ENCODE assay signal across 2 worm cellular contexts in genomic region chrIV:7785506-7786065, ce11.
A peak's percentile ranks its signal among the peaks of the same experiment; 100 is the strongest.
TF ChIP-seq lines count a peak whose summit lies in the region.

TSS of gene tag-322 (minus strand) at chrIV:7785556.

TF ChIP-seq in whole organism, L1 larva, 84 proteins besides CTCF, POLR2A, EP300 and RAD21 (continued from another document):
- TF ChIP-seq grh-1 (GFP tag; IDR thresholded peaks at IDR 0.05; lab: Robert Waterston, UW) (0 out of 2 replicates have a peak, but pooled peaks have one; percentile 11), nhr-11 (tag; optimal IDR thresholded peaks at IDR 0.05; lab: Kevin White, UChicago) (peak; percentile 27), unc-130 (tag; optimal IDR thresholded peaks at IDR 0.05; lab: Kevin White, UChicago) (peak; percentile 20), irx-1 (tag; optimal IDR thresholded peaks at IDR 0.05; lab: Kevin White, UChicago) (no peak), ztf-4 (tag; optimal IDR thresholded peaks at IDR 0.05; lab: Kevin White, UChicago) (no peak), aly-2 (tag; optimal IDR thresholded peaks at IDR 0.05; lab: Kevin White, UChicago) (no peak), ceh-88 (GFP tag; IDR thresholded peaks at IDR 0.05; lab: Robert Waterston, UW) (no peak), ztf-11 (tag; optimal IDR thresholded peaks at IDR 0.05; lab: Kevin White, UChicago) (peak in 1 of 2 experiments; percentile 30), egl-13 (tag; optimal IDR thresholded peaks at IDR 0.05; lab: Kevin White, UChicago) (peak; percentile 42), swsn-7 (tag; optimal IDR thresholded peaks at IDR 0.05; lab: Kevin White, UChicago) (peak; percentile 80), nhr-12 (tag; optimal IDR thresholded peaks at IDR 0.05; lab: Kevin White, UChicago) (no peak), zag-1 (tag; optimal IDR thresholded peaks at IDR 0.05; lab: Kevin White, UChicago) (no peak), zip-4 (GFP tag; optimal IDR thresholded peaks at IDR 0.05; lab: Kevin White, UChicago) (no peak), sup-37 (GFP tag; optimal IDR thresholded peaks at IDR 0.05; lab: Kevin White, UChicago) (no peak), sptf-1 (tag; optimal IDR thresholded peaks at IDR 0.05; lab: Kevin White, UChicago) (no peak), ceh-90 (tag; optimal IDR thresholded peaks at IDR 0.05; lab: Kevin White, UChicago) (no peak), ceh-82 (tag; optimal IDR thresholded peaks at IDR 0.05; lab: Kevin White, UChicago) (peak; percentile 52 to 59 (median 52)), C34B4.2 (tag; optimal IDR thresholded peaks at IDR 0.05; lab: Kevin White, UChicago) (no peak), isw-1 (GFP tag; IDR thresholded peaks at IDR 0.05; lab: Robert Waterston, UW) (peak; percentile 15; the same call in 1 of the 2 replicates), fkh-4 (tag; optimal IDR thresholded peaks at IDR 0.05; lab: Kevin White, UChicago; ENCODE audit: borderline replicate concordance) (no peak), elt-3 (tag; optimal IDR thresholded peaks at IDR 0.05; lab: Kevin White, UChicago) (no peak), lin-13 (GFP tag; optimal IDR thresholded peaks at IDR 0.05; lab: Kevin White, UChicago) (no peak), dsc-1 (tag; optimal IDR thresholded peaks at IDR 0.05; lab: Kevin White, UChicago) (peak; percentile 75), lsy-2 (tag; optimal IDR thresholded peaks at IDR 0.05; lab: Kevin White, UChicago) (peak; percentile 89 to 90), C16A3.4 (tag; optimal IDR thresholded peaks at IDR 0.05; lab: Kevin White, UChicago) (peak; percentile 70), blmp-1 (tag; optimal IDR thresholded peaks at IDR 0.05; lab: Kevin White, UChicago) (peak; percentile 51), aha-1 (tag; optimal IDR thresholded peaks at IDR 0.05; lab: Kevin White, UChicago) (no peak), jun-1 (tag; optimal IDR thresholded peaks at IDR 0.05; lab: Kevin White, UChicago) (no peak), snpc-4 (tag; optimal IDR thresholded peaks at IDR 0.05; lab: Kevin White, UChicago) (no peak), nhr-28 (tag; optimal IDR thresholded peaks at IDR 0.05; lab: Kevin White, UChicago) (no peak), nhr-84 (tag; optimal IDR thresholded peaks at IDR 0.05; lab: Kevin White, UChicago) (no peak), rnt-1 (tag; optimal IDR thresholded peaks at IDR 0.05; lab: Kevin White, UChicago) (peak; percentile 73), nhr-47 (tag; optimal IDR thresholded peaks at IDR 0.05; lab: Kevin White, UChicago) (peak; percentile 80), alr-1 (tag; optimal IDR thresholded peaks at IDR 0.05; lab: Kevin White, UChicago; ENCODE audit: borderline replicate concordance) (no peak), hlh-17 (GFP tag; optimal IDR thresholded peaks at IDR 0.05; lab: Kevin White, UChicago; ENCODE audit: borderline replicate concordance) (no peak), mef-2 (tag; optimal IDR thresholded peaks at IDR 0.05; lab: Kevin White, UChicago) (no peak), ces-1 (GFP tag; optimal IDR thresholded peaks at IDR 0.05; lab: Kevin White, UChicago) (no peak), snu-23 (GFP tag; optimal IDR thresholded peaks at IDR 0.05; lab: Kevin White, UChicago) (peak; percentile 83), fos-1 (tag; optimal IDR thresholded peaks at IDR 0.05; lab: Kevin White, UChicago) (no peak), unc-98 (GFP tag; IDR thresholded peaks at IDR 0.05; lab: Robert Waterston, UW) (no peak), nhr-85 (tag; lab: Kevin White, UChicago) (peak; percentile 83), lin-35 (GFP tag; optimal IDR thresholded peaks at IDR 0.05; lab: Kevin White, UChicago) (peak; percentile 67 to 77), lin-15B (tag; optimal IDR thresholded peaks at IDR 0.05; lab: Kevin White, UChicago) (peak; percentile 76), fkh-8 (tag; optimal IDR thresholded peaks at IDR 0.05; lab: Kevin White, UChicago) (peak; percentile 16), nhr-19 (GFP tag; conservative IDR thresholded peaks at IDR 0.05; lab: Robert Waterston, UW) (peak; percentile 62), elt-2 (tag; optimal IDR thresholded peaks at IDR 0.05; lab: Kevin White, UChicago) (no peak), efl-3 (GFP tag; optimal IDR thresholded peaks at IDR 0.05; lab: Kevin White, UChicago) (no peak), tbx-2 (tag; optimal IDR thresholded peaks at IDR 0.05; lab: Kevin White, UChicago) (peak; percentile 65), nhr-20 (tag; optimal IDR thresholded peaks at IDR 0.05; lab: Kevin White, UChicago) (peak; percentile 76), fkh-10 (GFP tag; optimal IDR thresholded peaks at IDR 0.05; lab: Kevin White, UChicago) (no peak), unc-62 (GFP tag; optimal IDR thresholded peaks at IDR 0.05; lab: Kevin White, UChicago) (no peak), C04F5.9 (tag; optimal IDR thresholded peaks at IDR 0.05; lab: Kevin White, UChicago) (no peak)

TF ChIP-seq in whole organism, L4 larva, 104 proteins besides CTCF, POLR2A, EP300 and RAD21 (continued from another document):
- TF ChIP-seq aha-1 (tag; lab: Kevin White, UChicago) (no peak), skn-1 (tag; optimal IDR thresholded peaks at IDR 0.05; lab: Kevin White, UChicago) (no peak), nhr-77 (tag; optimal IDR thresholded peaks at IDR 0.05; lab: Kevin White, UChicago) (peak; percentile 42), madf-9 (GFP tag; conservative IDR thresholded peaks at IDR 0.05; lab: Robert Waterston, UW) (no peak), daf-8 (GFP tag; IDR thresholded peaks at IDR 0.05; lab: Robert Waterston, UW) (no peak), ZK337.2 (GFP tag; IDR thresholded peaks at IDR 0.05; lab: Robert Waterston, UW) (no peak), lim-7 (GFP tag; IDR thresholded peaks at IDR 0.05; lab: Robert Waterston, UW) (no peak), unc-130 (GFP tag; optimal IDR thresholded peaks at IDR 0.05; lab: Kevin White, UChicago) (no peak), nhr-25 (tag; optimal IDR thresholded peaks at IDR 0.05; lab: Kevin White, UChicago; ENCODE audit: borderline replicate concordance, insufficient read depth) (no peak), php-3 (GFP tag; IDR thresholded peaks at IDR 0.05; lab: Robert Waterston, UW) (no peak), nhr-11 (tag; optimal IDR thresholded peaks at IDR 0.05; lab: Kevin White, UChicago) (no peak), lin-15B (tag; optimal IDR thresholded peaks at IDR 0.05; lab: Kevin White, UChicago) (no peak), aly-2 (tag; optimal IDR thresholded peaks at IDR 0.05; lab: Kevin White, UChicago) (no peak), attf-4 (tag; optimal IDR thresholded peaks at IDR 0.05; lab: Kevin White, UChicago) (no peak), nhr-76 (tag; optimal IDR thresholded peaks at IDR 0.05; lab: Kevin White, UChicago) (no peak), lin-39 (tag; optimal IDR thresholded peaks at IDR 0.05; lab: Kevin White, UChicago) (no peak), ztf-11 (tag; optimal IDR thresholded peaks at IDR 0.05; lab: Kevin White, UChicago) (no peak), ztf-7 (tag; optimal IDR thresholded peaks at IDR 0.05; lab: Kevin White, UChicago) (peak; percentile 11), F44E2.7 (GFP tag; IDR thresholded peaks at IDR 0.05; lab: Robert Waterston, UW) (no peak), ctbp-1 (GFP tag; IDR thresholded peaks at IDR 0.05; lab: Robert Waterston, UW) (no peak), ceh-20 (GFP tag; IDR thresholded peaks at IDR 0.05; lab: Robert Waterston, UW) (no peak), mdl-1 (tag; optimal IDR thresholded peaks at IDR 0.05; lab: Kevin White, UChicago) (no peak), egl-43 (GFP tag; IDR thresholded peaks at IDR 0.05; lab: Robert Waterston, UW) (no peak), hlh-11 (tag; optimal IDR thresholded peaks at IDR 0.05; lab: Kevin White, UChicago) (peak; percentile 32), F49E8.2 (tag; optimal IDR thresholded peaks at IDR 0.05; lab: Kevin White, UChicago; ENCODE audit: borderline replicate concordance) (no peak), lir-3 (tag; optimal IDR thresholded peaks at IDR 0.05; lab: Kevin White, UChicago) (no peak), nhr-6 (tag; optimal IDR thresholded peaks at IDR 0.05; lab: Kevin White, UChicago) (peak; percentile 31), jun-1 (tag; optimal IDR thresholded peaks at IDR 0.05; lab: Kevin White, UChicago) (no peak), daf-19 (GFP tag; conservative IDR thresholded peaks at IDR 0.05; lab: Robert Waterston, UW) (no peak), lin-13 (GFP tag; optimal IDR thresholded peaks at IDR 0.05; lab: Kevin White, UChicago) (peak; percentile 21), F10B5.3 (tag; optimal IDR thresholded peaks at IDR 0.05; lab: Kevin White, UChicago) (no peak), F26F4.8 (GFP tag; conservative IDR thresholded peaks at IDR 0.05; lab: Robert Waterston, UW) (no peak), ceh-82 (tag; optimal IDR thresholded peaks at IDR 0.05; lab: Kevin White, UChicago) (no peak), nhr-28 (tag; optimal IDR thresholded peaks at IDR 0.05; lab: Kevin White, UChicago) (peak; percentile 44), Y105C5A.15 (GFP tag; IDR thresholded peaks at IDR 0.05; lab: Robert Waterston, UW) (no peak), hlh-30 (tag; optimal IDR thresholded peaks at IDR 0.05; lab: Kevin White, UChicago; ENCODE audit: insufficient read depth) (peak; percentile 54), snpc-4 (tag; optimal IDR thresholded peaks at IDR 0.05; lab: Kevin White, UChicago) (no peak), lin-1 (GFP tag; IDR thresholded peaks at IDR 0.05; lab: Robert Waterston, UW) (no peak), tag-97 (GFP tag; IDR thresholded peaks at IDR 0.05; lab: Robert Waterston, UW) (no peak), zfp-2 (tag; optimal IDR thresholded peaks at IDR 0.05; lab: Kevin White, UChicago) (no peak), set-16 (GFP tag; IDR thresholded peaks at IDR 0.05; lab: Robert Waterston, UW) (no peak), R02D3.7 (tag; optimal IDR thresholded peaks at IDR 0.05; lab: Kevin White, UChicago) (no peak), snpc-1.2 (GFP tag; IDR thresholded peaks at IDR 0.05; lab: Robert Waterston, UW) (no peak), Y48G9A.11 (GFP tag; IDR thresholded peaks at IDR 0.05; lab: Robert Waterston, UW) (no peak), mdt-29 (GFP tag; IDR thresholded peaks at IDR 0.05; lab: Robert Waterston, UW) (no peak), saeg-2 (GFP tag; IDR thresholded peaks at IDR 0.05; lab: Robert Waterston, UW) (no peak), madf-5 (GFP tag; IDR thresholded peaks at IDR 0.05; lab: Robert Waterston, UW) (no peak), T20F7.1 (GFP tag; optimal IDR thresholded peaks at IDR 0.05; lab: Kevin White, UChicago) (peak; percentile 47), unc-39 (tag; optimal IDR thresholded peaks at IDR 0.05; lab: Kevin White, UChicago) (no peak), hmg-1.1 (GFP tag; IDR thresholded peaks at IDR 0.05; lab: Robert Waterston, UW) (no peak), dmd-9 (GFP tag; IDR thresholded peaks at IDR 0.05; lab: Robert Waterston, UW) (no peak), Y5F2A.4 (GFP tag; optimal IDR thresholded peaks at IDR 0.05; lab: Kevin White, UChicago) (no peak), mxl-2 (GFP tag; conservative IDR thresholded peaks at IDR 0.05; lab: Robert Waterston, UW) (no peak), ceh-32 (tag; optimal IDR thresholded peaks at IDR 0.05; lab: Kevin White, UChicago; ENCODE audit: poor library complexity) (no peak), Y75B8A.6 (GFP tag; IDR thresholded peaks at IDR 0.05; lab: Robert Waterston, UW) (no peak), fkh-10 (GFP tag; optimal IDR thresholded peaks at IDR 0.05; lab: Kevin White, UChicago) (no peak), tra-1 (GFP tag; IDR thresholded peaks at IDR 0.05; lab: Robert Waterston, UW) (no peak), dpl-1 (GFP tag; optimal IDR thresholded peaks at IDR 0.05; lab: Kevin White, UChicago) (peak; percentile 71), rbr-2 (tag; optimal IDR thresholded peaks at IDR 0.05; lab: Kevin White, UChicago) (peak; percentile 62), nhr-48 (tag; optimal IDR thresholded peaks at IDR 0.05; lab: Kevin White, UChicago) (no peak), ceh-62 (tag; optimal IDR thresholded peaks at IDR 0.05; lab: Kevin White, UChicago) (no peak), D1046.2 (GFP tag; IDR thresholded peaks at IDR 0.05; lab: Robert Waterston, UW) (no peak), dmd-6 (GFP tag; IDR thresholded peaks at IDR 0.05; lab: Robert Waterston, UW) (peak; percentile 25; the same call in 1 of the 2 replicates), dmd-8 (GFP tag; IDR thresholded peaks at IDR 0.05; lab: Robert Waterston, UW) (no peak)
